Worm (Caenorhabditis elegans): ENCODE data around the gene nex-2.

The nex-2 gene

ce11 chrIII:10330372-10331062, at the start of gene nex-2:
Gene nex-2 (minus strand): TSS chrIII:10330422.
- TF ChIP-seq unc-62 (GFP tag; optimal IDR thresholded peaks at IDR 0.05) = no peak

- no peak for TF ChIP-seq unc-62 (GFP tag; optimal IDR thresholded peaks at IDR 0.05)
Measured at ce11 chrIII:10379632-10380031, 49.4 kb upstream of the nex-2 start.

- TF ChIP-seq unc-62 (GFP tag; optimal IDR thresholded peaks at IDR 0.05) = no peak
Measured at ce11 chrIII:10378899-10379298, 48.7 kb upstream of the nex-2 start.

- TF ChIP-seq unc-62 (GFP tag; optimal IDR thresholded peaks at IDR 0.05) = no peak
Measured at ce11 chrIII:10376041-10376440, 45.8 kb upstream of the nex-2 start.

ce11 chrIII:10373845-10374244, 43.6 kb upstream of the nex-2 start:
- TF ChIP-seq unc-62 (GFP tag; optimal IDR thresholded peaks at IDR 0.05) = no peak

- TF ChIP-seq unc-62 (GFP tag; optimal IDR thresholded peaks at IDR 0.05) = no peak
Measured at ce11 chrIII:10367355-10367909, 37.2 kb upstream of the nex-2 start.

ce11 chrIII:10364656-10365055, 34.4 kb upstream of the nex-2 start, which contains the start of gene tbc-8:
Gene tbc-8 (plus strand): TSS chrIII:10364956.
- no peak for TF ChIP-seq unc-62 (GFP tag; optimal IDR thresholded peaks at IDR 0.05)

- TF ChIP-seq unc-62 (GFP tag; optimal IDR thresholded peaks at IDR 0.05) = no peak
Measured at ce11 chrIII:10362920-10363319, 32.7 kb upstream of the nex-2 start.

- TF ChIP-seq unc-62 (GFP tag; optimal IDR thresholded peaks at IDR 0.05) = no peak
Measured at ce11 chrIII:10361456-10361855, 31.2 kb upstream of the nex-2 start.

ce11 chrIII:10359916-10360315, 29.7 kb upstream of the nex-2 start:
- no peak for TF ChIP-seq unc-62 (GFP tag; optimal IDR thresholded peaks at IDR 0.05)

ce11 chrIII:10358751-10359150, 28.5 kb upstream of the nex-2 start:
- TF ChIP-seq unc-62 (GFP tag; optimal IDR thresholded peaks at IDR 0.05) = no peak

- no peak for TF ChIP-seq unc-62 (GFP tag; optimal IDR thresholded peaks at IDR 0.05)
Measured at ce11 chrIII:10357598-10358186, 27.5 kb upstream of the nex-2 start, which contains the start of gene umps-1. Gene umps-1 (minus strand): TSS chrIII:10357648.

- no peak for TF ChIP-seq unc-62 (GFP tag; optimal IDR thresholded peaks at IDR 0.05)
Measured at ce11 chrIII:10355382-10355781, 25.2 kb upstream of the nex-2 start, which contains the start of gene spp-1. Gene spp-1 (minus strand): TSS chrIII:10355668.

ce11 chrIII:10354591-10354990, 24.4 kb upstream of the nex-2 start:
- no peak for TF ChIP-seq unc-62 (GFP tag; optimal IDR thresholded peaks at IDR 0.05)

ce11 chrIII:10353423-10353822, 23.2 kb upstream of the nex-2 start:
- no peak for TF ChIP-seq unc-62 (GFP tag; optimal IDR thresholded peaks at IDR 0.05)

ce11 chrIII:10351595-10352207, 21.5 kb upstream of the nex-2 start, which contains the start of gene T07C4.3:
Gene T07C4.3 (plus strand): TSS chrIII:10352157.
- TF ChIP-seq unc-62 (GFP tag; optimal IDR thresholded peaks at IDR 0.05) = no peak

- TF ChIP-seq unc-62 (GFP tag; optimal IDR thresholded peaks at IDR 0.05) = no peak
Measured at ce11 chrIII:10347049-10347448, 16.8 kb upstream of the nex-2 start, which contains the start of gene tbx-8. Gene tbx-8 (plus strand): TSS chrIII:10347349.
